Worm (Caenorhabditis elegans): ENCODE measurements around the gene K09F5.4.

DNA sequence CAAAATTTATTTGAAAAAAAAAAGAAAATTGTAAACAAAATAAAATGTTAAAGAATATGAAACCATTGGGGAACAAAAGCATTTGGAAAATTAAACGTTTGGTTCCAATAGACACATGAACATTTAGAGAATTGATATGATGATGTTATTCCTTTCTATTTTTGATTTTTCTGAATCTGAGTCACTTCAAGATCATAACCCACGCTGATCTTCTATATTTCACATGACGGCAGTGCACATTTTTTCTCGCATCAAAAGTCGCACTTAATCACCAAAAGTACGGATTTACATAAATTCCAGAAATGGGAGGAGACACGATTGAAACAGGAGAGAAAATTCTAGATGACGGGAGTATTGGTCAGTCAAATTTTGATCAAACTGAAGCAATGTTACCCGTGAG, 37.9 kb downstream of the K09F5.4 start, which contains the start of gene F27D9.2:
- TF ChIP-seq tra-4 (tag; optimal IDR thresholded peaks at IDR 0.05) (no peak), ama-1 (optimal IDR thresholded peaks at IDR 0.05) (no peak), B0310.2 (tag; optimal IDR thresholded peaks at IDR 0.05) (no peak), F13C5.2 (tag; optimal IDR thresholded peaks at IDR 0.05) (no peak), ceh-13 (GFP tag; optimal IDR thresholded peaks at IDR 0.05) (no peak), aly-1 (tag; optimal IDR thresholded peaks at IDR 0.05) (no peak), tbx-11 (GFP tag; IDR thresholded peaks at IDR 0.05) (no peak), tbx-37 (GFP tag; conservative IDR thresholded peaks at IDR 0.05) (no peak), hmg-4 (GFP tag; optimal IDR thresholded peaks at IDR 0.05) (no peak), sea-1 (GFP tag; conservative IDR thresholded peaks at IDR 0.05) (no peak), hnd-1 (tag; optimal IDR thresholded peaks at IDR 0.05) (no peak), flt-1 (GFP tag; IDR thresholded peaks at IDR 0.05) (no peak)
